Fruit fly (Drosophila melanogaster) whole organism, embryonic: Measurements from ENCODE around the gene Hs6st.

Experiments used
- CG10366 ChIP-seq: fragments of 200-800 bp; sonication (Bioruptor generic); IDR thresholded peaks from 2 replicates; pipeline ENCODE4 v1.3.6; 2022; ENCODE audit warnings: missing biosample characterization, missing genetic modification characterization
- CG10462 ChIP-seq: fragments of 200-800 bp; sonication (Bioruptor generic); optimal IDR thresholded peaks from 2 replicates; lab custom pipeline; 2016; ENCODE audit warnings: missing biosample characterization, missing genetic modification characterization
- CG11085 ChIP-seq: fragments of 200-800 bp; sonication (Bioruptor generic); IDR thresholded peaks from 2 replicates; pipeline ENCODE4 v1.3.6; 2022; ENCODE audit warnings: missing biosample characterization, missing genetic modification characterization
- CG11247 ChIP-seq: fragments of 200-800 bp; sonication (Bioruptor generic); IDR thresholded peaks from 2 replicates; pipeline ENCODE4 v1.3.6; 2022; ENCODE audit warnings: missing biosample characterization, missing genetic modification characterization
- CG11560 ChIP-seq: fragments of 200-800 bp; sonication (Bioruptor generic); IDR thresholded peaks from 3 replicates; pipeline ENCODE4 v1.3.6; 2022; ENCODE audit warnings: missing biosample characterization, missing genetic modification characterization
- CG11695 ChIP-seq: fragments of 200-800 bp; sonication (Bioruptor generic); IDR thresholded peaks from 3 replicates; pipeline ENCODE4 v1.3.6; 2022; ENCODE audit warnings: missing biosample characterization, missing genetic modification characterization
- CG12219 ChIP-seq: fragments of 200-800 bp; sonication (Bioruptor generic); optimal IDR thresholded peaks from 3 replicates; lab custom pipeline; 2018; ENCODE audit warnings: missing biosample characterization, mild to moderate bottlenecking, missing genetic modification characterization
- CG12659 ChIP-seq: fragments of 200-800 bp; sonication (Bioruptor generic); optimal IDR thresholded peaks from 3 replicates; lab custom pipeline; 2017; ENCODE audit warnings: mild to moderate bottlenecking, missing biosample characterization, missing genetic modification reagents, missing genetic modification characterization
- CG13123 ChIP-seq: fragments of 200-800 bp; sonication (Bioruptor generic); optimal IDR thresholded peaks from 2 replicates; lab custom pipeline; 2016; ENCODE audit warnings: missing biosample characterization, missing genetic modification characterization
- CG14441 ChIP-seq: fragments of 200-800 bp; sonication (Bioruptor generic); IDR thresholded peaks from 2 replicates; pipeline ENCODE4 v1.3.6; 2022; ENCODE audit warnings: missing biosample characterization, missing genetic modification characterization
- CG15696 ChIP-seq: fragments of 200-800 bp; sonication (Bioruptor generic); optimal IDR thresholded peaks from 2 replicates; lab custom pipeline; 2019; ENCODE audit warnings: missing biosample characterization, mild to moderate bottlenecking, missing genetic modification characterization, moderate library complexity
- CG1603 ChIP-seq: fragments of 200-800 bp; sonication (Bioruptor generic); optimal IDR thresholded peaks from 2 replicates; lab custom pipeline; 2019; ENCODE audit warnings: missing biosample characterization, mild to moderate bottlenecking, missing genetic modification characterization, moderate library complexity
- CG17829 ChIP-seq: fragments of 200-800 bp; optimal IDR thresholded peaks from 2 replicates; lab custom pipeline; 2019; ENCODE audit warnings: missing biosample characterization, mild to moderate bottlenecking, missing genetic modification characterization, moderate library complexity
- CG2120 ChIP-seq: fragments of 200-800 bp; sonication (Bioruptor generic); optimal IDR thresholded peaks from 3 replicates; lab custom pipeline; 2016; ENCODE audit warnings: missing biosample characterization, missing genetic modification characterization
- CG2199 ChIP-seq: fragments of 200-800 bp; sonication (Bioruptor generic); IDR thresholded peaks from 3 replicates; pipeline ENCODE4 v1.3.6; 2022; ENCODE audit warnings: missing biosample characterization, missing genetic modification characterization
- CG2889 ChIP-seq: fragments of 200-800 bp; sonication (Bioruptor generic); IDR thresholded peaks from 3 replicates; pipeline ENCODE4 v1.3.6; 2022; ENCODE audit warnings: missing biosample characterization, missing genetic modification characterization
- CG30431 ChIP-seq: fragments of 200-800 bp; sonication (Bioruptor generic); optimal IDR thresholded peaks from 2 replicates; lab custom pipeline; 2017; ENCODE audit warnings: missing biosample characterization, missing genetic modification characterization
- CG31441 ChIP-seq: fragments of 200-800 bp; sonication (Bioruptor generic); IDR thresholded peaks from 2 replicates; pipeline ENCODE4 v1.3.6; 2022; ENCODE audit warnings: missing biosample characterization, missing genetic modification characterization
- CG32772 ChIP-seq: fragments of 200-800 bp; sonication (Bioruptor generic); IDR thresholded peaks from 2 replicates; pipeline ENCODE4 v1.3.6; 2022; ENCODE audit warnings: missing biosample characterization, missing genetic modification characterization
- CG7963 ChIP-seq: fragments of 200-800 bp; sonication (Bioruptor generic); IDR thresholded peaks from 3 replicates; pipeline ENCODE4 v1.3.6; 2022; ENCODE audit warnings: missing biosample characterization, missing genetic modification characterization; ENCODE audit not compliant: partially characterized antibody
- CG8359 ChIP-seq: fragments of 200-800 bp; sonication (Bioruptor generic); optimal IDR thresholded peaks from 2 replicates; lab custom pipeline; 2017; ENCODE audit warnings: missing biosample characterization, mild to moderate bottlenecking, missing genetic modification characterization, borderline replicate concordance
- Dref ChIP-seq: fragments of 200-800 bp; sonication (Bioruptor generic); IDR thresholded peaks from 2 replicates; pipeline ENCODE4 v1.3.6; 2022; ENCODE audit warnings: missing biosample characterization, missing genetic modification characterization
- HLH4C ChIP-seq: fragments of 200-800 bp; sonication (Bioruptor generic); IDR thresholded peaks from 3 replicates; pipeline ENCODE4 v1.3.6; 2022; ENCODE audit warnings: missing biosample characterization, missing genetic modification characterization; ENCODE audit not compliant: partially characterized antibody
- HmgZ ChIP-seq: fragments of 200-800 bp; sonication (Bioruptor generic); optimal IDR thresholded peaks from 2 replicates; lab custom pipeline; 2018; ENCODE audit warnings: missing biosample characterization, mild to moderate bottlenecking, missing genetic modification characterization
- Hr3 ChIP-seq: fragments of 200-800 bp; sonication (Bioruptor generic); optimal IDR thresholded peaks from 3 replicates; lab custom pipeline; 2016; ENCODE audit warnings: missing biosample characterization, missing genetic modification characterization
- Hr51 ChIP-seq, 2 experiments: fragments of 200-800 bp; sonication (Bioruptor generic); optimal IDR thresholded peaks; 2 replicates in 1 of 2; 3 replicates in 1 of 2; lab custom pipeline; 2016 to 2018; ENCODE audit warnings: missing biosample characterization in 2 of 2, missing genetic modification characterization in 2 of 2, mild to moderate bottlenecking in 1 of 2, moderate library complexity in 1 of 2
- Nf-YC ChIP-seq: fragments of 200-800 bp; optimal IDR thresholded peaks from 3 replicates; lab custom pipeline; 2019; ENCODE audit warnings: missing biosample characterization, mild to moderate bottlenecking, missing genetic modification characterization, moderate library complexity
- PHDP ChIP-seq: fragments of 200-800 bp; sonication (Bioruptor generic); optimal IDR thresholded peaks from 3 replicates; lab custom pipeline; 2018; ENCODE audit warnings: missing biosample characterization, mild to moderate bottlenecking, missing genetic modification characterization, moderate library complexity
- Poxn ChIP-seq: fragments of 200-800 bp; sonication (Bioruptor generic); IDR thresholded peaks from 2 replicates; pipeline ENCODE4 v1.3.6; 2022; ENCODE audit warnings: missing biosample characterization, missing genetic modification characterization
- Ptx1 ChIP-seq: fragments of 200-800 bp; sonication (Bioruptor generic); IDR thresholded peaks from 2 replicates; pipeline ENCODE4 v1.3.6; 2022; ENCODE audit warnings: missing biosample characterization, missing genetic modification characterization
- Ravus ChIP-seq: fragments of 200-800 bp; sonication (Bioruptor generic); IDR thresholded peaks from 2 replicates; pipeline ENCODE4 v1.3.6; 2022; ENCODE audit warnings: missing biosample characterization, missing genetic modification characterization
- Stat92E ChIP-seq, 3 experiments: fragments of >200 bp in 2 of 3; fragments of 200-800 bp in 1 of 3; sonication (Bioruptor generic) in 1 of 3; optimal IDR thresholded peaks; 2 replicates each; lab custom pipeline; 2017 to 2019; ENCODE audit warnings: missing biosample characterization in 3 of 3, missing genetic modification characterization in 3 of 3, mild to moderate bottlenecking in 1 of 3, moderate library complexity in 1 of 3
- Tbp ChIP-seq: fragments of >200 bp; optimal IDR thresholded peaks from 2 replicates; lab custom pipeline; 2018; ENCODE audit warnings: missing biosample characterization, missing genetic modification characterization
- Vsx1 ChIP-seq: fragments of 200-800 bp; sonication (Bioruptor generic); optimal IDR thresholded peaks from 2 replicates; lab custom pipeline; 2017; ENCODE audit warnings: missing biosample characterization, mild to moderate bottlenecking, missing genetic modification characterization, missing genetic modification reagents
- ac ChIP-seq: fragments of 200-800 bp; sonication (Bioruptor generic); optimal IDR thresholded peaks from 3 replicates; lab custom pipeline; 2017; ENCODE audit warnings: missing biosample characterization, mild to moderate bottlenecking, missing genetic modification characterization
- ato ChIP-seq: fragments of 200-800 bp; sonication (Bioruptor generic); IDR thresholded peaks from 2 replicates; pipeline ENCODE4 v1.3.6; 2022; ENCODE audit warnings: missing biosample characterization, missing genetic modification characterization; ENCODE audit not compliant: partially characterized antibody
- br ChIP-seq: fragments of >200 bp; optimal IDR thresholded peaks from 2 replicates; lab custom pipeline; 2017
- btn ChIP-seq: fragments of 200-800 bp; sonication (Bioruptor generic); optimal IDR thresholded peaks from 2 replicates; lab custom pipeline; 2016; ENCODE audit warnings: missing biosample characterization, missing genetic modification characterization
- caup ChIP-seq: fragments of 200-800 bp; sonication (Bioruptor generic); optimal IDR thresholded peaks from 3 replicates; lab custom pipeline; 2017; ENCODE audit warnings: missing biosample characterization, mild to moderate bottlenecking, missing genetic modification characterization, moderate library complexity; ENCODE audit not compliant: severe bottlenecking
- crc ChIP-seq: fragments of 200-800 bp; sonication (Bioruptor generic); optimal IDR thresholded peaks from 2 replicates; lab custom pipeline; 2016; ENCODE audit warnings: missing biosample characterization, missing genetic modification characterization
- disco-r ChIP-seq: fragments of 200-800 bp; sonication (Bioruptor generic); optimal IDR thresholded peaks from 2 replicates; lab custom pipeline; 2016; ENCODE audit warnings: missing biosample characterization, missing genetic modification characterization
- eve ChIP-seq, 2 experiments: fragments of >200 bp; optimal IDR thresholded peaks; 2 replicates each; lab custom pipeline; 2017; ENCODE audit warnings: missing biosample characterization in 2 of 2, missing genetic modification characterization in 2 of 2
- gem ChIP-seq: fragments of 200-800 bp; sonication (Bioruptor generic); optimal IDR thresholded peaks from 2 replicates; lab custom pipeline; 2019; ENCODE audit warnings: missing biosample characterization, mild to moderate bottlenecking, missing genetic modification characterization, moderate library complexity
- hbn ChIP-seq: fragments of 200-800 bp; sonication (Bioruptor generic); IDR thresholded peaks from 2 replicates; pipeline ENCODE4 v1.3.6; 2022; ENCODE audit warnings: missing biosample characterization, missing genetic modification characterization; ENCODE audit not compliant: partially characterized antibody
- luna ChIP-seq: fragments of 200-800 bp; sonication (Bioruptor generic); optimal IDR thresholded peaks from 2 replicates; lab custom pipeline; 2016; ENCODE audit warnings: missing biosample characterization, missing genetic modification characterization
- nerfin-2 ChIP-seq: fragments of 200-800 bp; sonication (Bioruptor generic); IDR thresholded peaks from 2 replicates; pipeline ENCODE4 v1.3.6; 2022; ENCODE audit warnings: missing biosample characterization, missing genetic modification characterization; ENCODE audit not compliant: partially characterized antibody
- pan ChIP-seq, 4 experiments: fragments of >200 bp in 3 of 4; fragments of 200-800 bp in 1 of 4; sonication (Bioruptor generic) in 1 of 4; optimal IDR thresholded peaks in 3 of 4; IDR thresholded peaks in 1 of 4; 2 replicates each; pipeline versions ENCODE4 v1.3.6 to Lab custom; 2017 to 2022; ENCODE audit warnings: missing biosample characterization in 2 of 4, missing genetic modification characterization in 2 of 4, mixed read lengths in 1 of 4
- sd ChIP-seq: fragments of 200-800 bp; sonication (Bioruptor generic); optimal IDR thresholded peaks from 3 replicates; lab custom pipeline; 2018; ENCODE audit warnings: missing biosample characterization, mild to moderate bottlenecking, missing genetic modification characterization, moderate library complexity
- slou ChIP-seq: fragments of 200-800 bp; sonication (Bioruptor generic); optimal IDR thresholded peaks from 3 replicates; lab custom pipeline; 2016; ENCODE audit warnings: missing biosample characterization, missing genetic modification characterization
- trem ChIP-seq: fragments of 200-800 bp; optimal IDR thresholded peaks from 3 replicates; lab custom pipeline; 2019; ENCODE audit warnings: missing biosample characterization, mild to moderate bottlenecking, missing genetic modification characterization, moderate library complexity
- vfl ChIP-seq: fragments of 200-800 bp; sonication (Bioruptor generic); optimal IDR thresholded peaks from 2 replicates; lab custom pipeline; 2016; ENCODE audit warnings: missing biosample characterization, missing genetic modification characterization

Gene Hs6st

DNA sequence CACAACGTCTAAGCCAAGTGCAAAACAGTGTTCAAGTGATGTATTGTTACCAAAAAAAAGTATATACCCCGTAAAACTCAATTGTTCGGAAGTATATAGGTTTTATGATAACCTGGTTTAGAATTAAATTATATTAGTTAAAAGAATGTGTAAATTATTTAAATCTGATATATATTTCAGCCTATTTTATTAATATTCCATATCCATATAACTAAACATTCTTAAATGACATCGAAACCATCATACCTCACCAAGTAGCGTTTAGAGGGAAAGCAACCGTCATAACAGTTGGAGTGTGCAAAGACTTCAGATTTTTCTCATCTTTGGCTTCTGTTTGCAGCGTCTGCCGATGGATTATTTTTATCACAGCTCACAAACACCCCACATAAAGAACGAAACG, 8.8 kb downstream of the Hs6st start (continued):
- peak; percentile 54 for TF ChIP-seq HmgZ (tag; lab: Kevin White, UChicago)
- no peak for TF ChIP-seq btn
- peak; percentile 83 for TF ChIP-seq CG11695 (GFP tag; lab: Robert Waterston, UW)
- TF ChIP-seq luna (GFP tag; lab: Kevin White, UChicago): no peak
- peak; percentile 90 for TF ChIP-seq PHDP (tag; lab: Kevin White, UChicago)
- TF ChIP-seq pan (optimal IDR thresholded peaks at IDR 0.05; lab: Kevin White, UChicago): no peak
- TF ChIP-seq pan (GFP tag; optimal IDR thresholded peaks at IDR 0.05 in 1 of 2, IDR thresholded peaks at IDR 0.05 in 1 of 2): peak in 1 of 2 experiments; percentile 90
- TF ChIP-seq CG12219: peak; percentile 61
- TF ChIP-seq CG10462 (GFP tag; lab: Kevin White, UChicago): peak; percentile 54
- no peak for TF ChIP-seq nerfin-2 (GFP tag; lab: Robert Waterston, UW)
- TF ChIP-seq Poxn (GFP tag; lab: Robert Waterston, UW): no peak
- TF ChIP-seq CG31441: peak; percentile 88
- no peak for TF ChIP-seq ato (GFP tag; lab: Robert Waterston, UW)
- TF ChIP-seq CG17829 (tag; lab: Kevin White, UChicago): peak; percentile 91
- no peak for TF ChIP-seq HLH4C (GFP tag; lab: Robert Waterston, UW)
- peak; percentile 14 for TF ChIP-seq CG8359 (GFP tag; lab: Kevin White, UChicago)
- TF ChIP-seq Hr3: peak; percentile 76
- TF ChIP-seq trem (tag; lab: Kevin White, UChicago): peak; percentile 71
- peak in 1 of 3 experiments; percentile 16 for TF ChIP-seq Stat92E (GFP tag; optimal IDR thresholded peaks at IDR 0.05; lab: Kevin White, UChicago)
- peak in 1 of 2 experiments; percentile 62 for TF ChIP-seq eve (GFP tag; optimal IDR thresholded peaks at IDR 0.05; lab: Kevin White, UChicago)
- peak; percentile 70 for TF ChIP-seq caup
- peak; percentile 50 for TF ChIP-seq slou
- TF ChIP-seq CG30431 (GFP tag; lab: Kevin White, UChicago): peak; percentile 28
- peak; percentile 26 to 88 for TF ChIP-seq Hr51 (GFP tag; optimal IDR thresholded peaks at IDR 0.05; lab: Kevin White, UChicago)
- no peak for TF ChIP-seq Dref
- no peak for TF ChIP-seq CG2199 (GFP tag; lab: Robert Waterston, UW)
- peak; percentile 27; the same call in 1 of the 2 replicates for TF ChIP-seq Ravus (GFP tag; lab: Robert Waterston, UW)
- no peak for TF ChIP-seq CG11560 (tag; lab: Robert Waterston, UW)
- TF ChIP-seq CG2120 (GFP tag; lab: Kevin White, UChicago): peak; percentile 63
- no peak for TF ChIP-seq ac (GFP tag; lab: Kevin White, UChicago)
- peak; percentile 54; the same call in 1 of the 2 replicates for TF ChIP-seq CG11085
- TF ChIP-seq br: no peak
- peak; percentile 85 for TF ChIP-seq CG32772 (GFP tag; lab: Robert Waterston, UW)
- no peak for TF ChIP-seq CG7963 (GFP tag; lab: Robert Waterston, UW)
- no peak for TF ChIP-seq Tbp (GFP tag; lab: Kevin White, UChicago)
- peak; percentile 78 for TF ChIP-seq CG11247 (GFP tag; lab: Robert Waterston, UW)
- no peak for TF ChIP-seq disco-r (GFP tag; lab: Kevin White, UChicago)
- TF ChIP-seq CG10366 (GFP tag; lab: Robert Waterston, UW): peak; percentile 65

DNA sequence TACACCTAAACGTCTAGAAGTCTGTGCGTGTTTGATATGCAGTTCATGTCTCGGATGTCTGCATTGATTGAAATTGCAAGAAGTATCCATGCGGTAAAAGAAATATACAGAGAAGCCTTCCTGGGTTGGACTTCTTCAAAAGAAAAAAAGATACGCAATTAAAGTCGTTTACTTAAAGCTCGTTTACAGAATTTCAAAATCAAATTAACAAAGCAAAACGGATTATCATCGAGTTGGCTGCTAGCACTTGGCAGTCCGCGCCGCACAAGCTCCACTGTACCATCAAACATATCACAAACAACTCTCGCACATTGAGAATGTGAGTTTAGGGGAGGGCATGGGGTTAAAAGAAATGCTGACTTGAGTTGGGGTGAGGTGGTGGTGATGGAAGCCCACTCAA, 9.9 kb downstream of the Hs6st start:
- TF ChIP-seq gem (tag; lab: Kevin White, UChicago) (peak; percentile 85), CG14441 (GFP tag; lab: Robert Waterston, UW) (peak; percentile 47; the same call in 1 of the 2 replicates), Ptx1 (GFP tag; lab: Robert Waterston, UW) (peak; percentile 74), Nf-YC (no peak), sd (tag; lab: Kevin White, UChicago) (no peak), ac (GFP tag; lab: Kevin White, UChicago) (no peak), hbn (GFP tag; lab: Robert Waterston, UW) (no peak), CG2889 (GFP tag; lab: Robert Waterston, UW) (no peak), crc (GFP tag; lab: Kevin White, UChicago) (no peak), CG15696 (tag; lab: Kevin White, UChicago) (peak; percentile 69), CG1603 (peak; percentile 85), CG13123 (GFP tag; lab: Kevin White, UChicago) (peak; percentile 28), vfl (GFP tag; lab: Kevin White, UChicago) (no peak), CG12659 (peak; percentile 62), Vsx1 (GFP tag; lab: Kevin White, UChicago) (peak; percentile 21)
